Worm (Caenorhabditis elegans) whole organism, L4/young adult: ENCODE results near the gene F59B2.9.

ENCODE experiments used
- W03F9.2 ChIP-seq: fragments of 150-350 bp; optimal IDR thresholded peaks from 2 replicates; lab custom pipeline; 2014; ENCODE audit warnings: missing biosample characterization, missing genetic modification characterization
- him-1 ChIP-seq: sonication (generic microtip); optimal IDR thresholded peaks from 2 replicates; lab custom pipeline; 2016; ENCODE audit warnings: missing genotype, missing genetic modification reagents, missing genetic modification characterization, missing compliant biosample characterization

ce11 chrIII:9050600-9050999 lies 38.4 kb upstream of the F59B2.9 start, which contains the start of gene ikke-1:
- TF ChIP-seq W03F9.2 (tag; lab: Kevin White, UChicago) = no peak
- TF ChIP-seq him-1 (tag; lab: Kevin White, UChicago) = no peak
